Worm (Caenorhabditis elegans) whole organism, L2 larva: Measurements from ENCODE around the gene F54H5.5.

Experiments
- C34F6.9 ChIP-seq: fragments of 150-350 bp; optimal IDR thresholded peaks from 2 replicates; lab custom pipeline; 2014; ENCODE audit warnings: missing biosample characterization, missing genetic modification characterization
- F13H6.1 ChIP-seq: sonication (generic microtip); optimal IDR thresholded peaks from 2 replicates; lab custom pipeline; 2016; ENCODE audit warnings: missing genetic modification characterization, missing compliant biosample characterization
- R02D3.7 ChIP-seq: fragments of 150-350 bp; optimal IDR thresholded peaks from 2 replicates; lab custom pipeline; 2014; ENCODE audit warnings: missing biosample characterization, missing genetic modification characterization
- Y55F3AM.14 ChIP-seq: fragments of 200-800 bp; sonication (Bioruptor generic); optimal IDR thresholded peaks from 2 replicates; lab custom pipeline; 2018; ENCODE audit warnings: mild to moderate bottlenecking, missing genetic modification characterization, missing compliant biosample characterization
- ZK546.5 ChIP-seq: sonication (generic microtip); optimal IDR thresholded peaks from 2 replicates; lab custom pipeline; 2017; ENCODE audit warnings: missing biosample characterization, missing genetic modification characterization
- alr-1 ChIP-seq: fragments of 150-350 bp; optimal IDR thresholded peaks from 2 replicates; lab custom pipeline; 2014; ENCODE audit warnings: missing biosample characterization, missing genetic modification characterization
- aly-2 ChIP-seq: fragments of 150-350 bp; optimal IDR thresholded peaks from 2 replicates; lab custom pipeline; 2014; ENCODE audit warnings: missing biosample characterization, missing genetic modification characterization
- ama-1 ChIP-seq: fragments of 150-350 bp; optimal IDR thresholded peaks from 2 replicates; lab custom pipeline; 2018; ENCODE audit warnings: inconsistent platforms
- blmp-1 ChIP-seq: sonication (generic microtip); optimal IDR thresholded peaks from 2 replicates; lab custom pipeline; 2017; ENCODE audit warnings: missing genetic modification characterization, mild to moderate bottlenecking, missing compliant biosample characterization, antibody characterized with exemption, moderate library complexity; ENCODE audit not compliant: insufficient read depth
- ceh-16 ChIP-seq: fragments of 150-350 bp; optimal IDR thresholded peaks from 2 replicates; lab custom pipeline; 2014; ENCODE audit warnings: missing biosample characterization, missing genetic modification characterization
- ceh-82 ChIP-seq: fragments of 150-350 bp; optimal IDR thresholded peaks from 2 replicates; lab custom pipeline; 2014; ENCODE audit warnings: missing biosample characterization, missing genetic modification characterization
- crh-2 ChIP-seq: sonication (generic microtip); optimal IDR thresholded peaks from 2 replicates; lab custom pipeline; 2017; ENCODE audit warnings: missing biosample characterization, missing genetic modification characterization
- dmd-4 ChIP-seq: sonication (generic microtip); optimal IDR thresholded peaks from 2 replicates; lab custom pipeline; 2017; ENCODE audit warnings: missing biosample characterization, missing genetic modification characterization
- egl-27 ChIP-seq: sonication (generic microtip); optimal IDR thresholded peaks from 3 replicates; lab custom pipeline; 2017; ENCODE audit warnings: missing biosample characterization, missing genetic modification reagents, missing genetic modification characterization
- elt-1 ChIP-seq: fragments of 150-350 bp; optimal IDR thresholded peaks from 2 replicates; lab custom pipeline; 2014; ENCODE audit warnings: missing biosample characterization, missing genetic modification characterization
- elt-3 ChIP-seq: sonication (generic microtip); optimal IDR thresholded peaks from 2 replicates; lab custom pipeline; 2017; ENCODE audit warnings: missing biosample characterization, missing genetic modification characterization
- fos-1 ChIP-seq: fragments of 150-350 bp; optimal IDR thresholded peaks from 2 replicates; lab custom pipeline; 2014; ENCODE audit warnings: missing biosample characterization, missing genetic modification characterization
- gmeb-1 ChIP-seq: fragments of 150-350 bp; optimal IDR thresholded peaks from 2 replicates; lab custom pipeline; 2014; ENCODE audit warnings: missing biosample characterization, missing genetic modification characterization
- lin-11 ChIP-seq: fragments of 150-350 bp; sonication (generic microtip); optimal IDR thresholded peaks from 2 replicates; lab custom pipeline; 2014; ENCODE audit warnings: missing biosample characterization, missing genetic modification characterization, inconsistent platforms, mixed read lengths
- lin-39 ChIP-seq: fragments of 150-350 bp; optimal IDR thresholded peaks from 2 replicates; lab custom pipeline; 2014; ENCODE audit warnings: missing biosample characterization, missing genetic modification reagents, missing genetic modification characterization
- lsy-2 ChIP-seq, 2 experiments: fragments of 150-350 bp in 1 of 2; sonication (generic microtip) in 1 of 2; optimal IDR thresholded peaks; 2 replicates each; lab custom pipeline; 2014 to 2017; ENCODE audit warnings: missing biosample characterization in 2 of 2, missing genetic modification characterization in 2 of 2
- mab-5 ChIP-seq: fragments of 150-350 bp; optimal IDR thresholded peaks from 2 replicates; lab custom pipeline; 2014; ENCODE audit warnings: missing biosample characterization, missing genetic modification characterization
- mbf-1 ChIP-seq: sonication (generic microtip); optimal IDR thresholded peaks from 2 replicates; lab custom pipeline; 2017; ENCODE audit warnings: missing biosample characterization, missing genetic modification characterization
- mdl-1 ChIP-seq, 2 experiments: fragments of 150-350 bp in 1 of 2; sonication (generic microtip) in 1 of 2; optimal IDR thresholded peaks; 2 replicates each; lab custom pipeline; 2017; ENCODE audit warnings: missing biosample characterization in 2 of 2, missing genetic modification characterization in 2 of 2
- nhr-10 ChIP-seq: sonication (generic microtip); optimal IDR thresholded peaks from 2 replicates; lab custom pipeline; 2017; ENCODE audit warnings: missing biosample characterization, missing genetic modification characterization
- nhr-12 ChIP-seq: fragments of 150-350 bp; optimal IDR thresholded peaks from 2 replicates; lab custom pipeline; 2014; ENCODE audit warnings: missing biosample characterization, missing genetic modification characterization
- nhr-129 ChIP-seq: fragments of 150-350 bp; optimal IDR thresholded peaks from 2 replicates; lab custom pipeline; 2014; ENCODE audit warnings: missing biosample characterization, missing genetic modification characterization
- nhr-21 ChIP-seq: fragments of 150-350 bp; optimal IDR thresholded peaks from 2 replicates; lab custom pipeline; 2014; ENCODE audit warnings: missing biosample characterization, missing genetic modification characterization
- nhr-23 ChIP-seq: fragments of 150-350 bp; optimal IDR thresholded peaks from 2 replicates; lab custom pipeline; 2014; ENCODE audit warnings: missing biosample characterization, missing genetic modification reagents, missing genetic modification characterization
- nhr-237 ChIP-seq: fragments of 150-350 bp; optimal IDR thresholded peaks from 2 replicates; lab custom pipeline; 2014; ENCODE audit warnings: missing biosample characterization, missing genetic modification characterization
- nhr-6 ChIP-seq: fragments of 150-350 bp; optimal IDR thresholded peaks from 2 replicates; lab custom pipeline; 2014; ENCODE audit warnings: missing biosample characterization, missing genetic modification characterization
- nhr-77 ChIP-seq: fragments of 150-350 bp; optimal IDR thresholded peaks from 2 replicates; lab custom pipeline; 2014; ENCODE audit warnings: missing biosample characterization, missing genetic modification characterization
- peb-1 ChIP-seq: fragments of 150-350 bp; optimal IDR thresholded peaks from 2 replicates; lab custom pipeline; 2014; ENCODE audit warnings: missing biosample characterization, missing genetic modification characterization
- sem-4 ChIP-seq: fragments of 150-350 bp; optimal IDR thresholded peaks from 2 replicates; lab custom pipeline; 2014; ENCODE audit warnings: missing biosample characterization, missing genetic modification reagents, missing genetic modification characterization
- skn-1 ChIP-seq: sonication (generic microtip); optimal IDR thresholded peaks from 2 replicates; lab custom pipeline; 2017; ENCODE audit warnings: missing biosample characterization, missing genetic modification characterization
- sma-3 ChIP-seq: sonication (generic microtip); optimal IDR thresholded peaks from 2 replicates; lab custom pipeline; 2016; ENCODE audit warnings: missing genetic modification reagents, missing genetic modification characterization, missing compliant biosample characterization
- sma-9 ChIP-seq, 2 experiments: fragments of 150-350 bp in 1 of 2; sonication (generic microtip) in 1 of 2; optimal IDR thresholded peaks; 2 replicates each; lab custom pipeline; 2014 to 2016; ENCODE audit warnings: missing genetic modification characterization in 2 of 2, mild to moderate bottlenecking in 1 of 2, missing biosample characterization in 1 of 2, missing compliant biosample characterization in 1 of 2, missing genetic modification reagents in 1 of 2, moderate library complexity in 1 of 2
- unc-39 ChIP-seq: fragments of 150-350 bp; optimal IDR thresholded peaks from 2 replicates; lab custom pipeline; 2014; ENCODE audit warnings: missing biosample characterization, missing genetic modification characterization
- unc-55 ChIP-seq: fragments of 150-350 bp; sonication (generic microtip); optimal IDR thresholded peaks from 3 replicates; lab custom pipeline; 2014; ENCODE audit warnings: missing biosample characterization, missing genetic modification reagents, missing genetic modification characterization
- zag-1 ChIP-seq: fragments of 150-350 bp; optimal IDR thresholded peaks from 2 replicates; lab custom pipeline; 2014; ENCODE audit warnings: missing biosample characterization, missing genetic modification characterization
- ztf-11 ChIP-seq: sonication (generic microtip); optimal IDR thresholded peaks from 2 replicates; lab custom pipeline; 2017; ENCODE audit warnings: missing biosample characterization, missing genetic modification characterization
- ztf-4 ChIP-seq: fragments of 150-350 bp; optimal IDR thresholded peaks from 2 replicates; lab custom pipeline; 2014; ENCODE audit warnings: missing biosample characterization, missing genetic modification characterization

F54H5.5 gene

ce11 chrII:6592251-6592650 lies 34.8 kb downstream of the F54H5.5 start, which contains the start of gene C56C10.9:
Gene C56C10.9, minus strand, starts transcription at chrII:6592351.
- TF ChIP-seq lsy-2 (tag; optimal IDR thresholded peaks at IDR 0.05; lab: Kevin White, UChicago) (no peak), skn-1 (tag; lab: Kevin White, UChicago) (no peak), nhr-10 (no peak), ztf-4 (tag; lab: Kevin White, UChicago) (no peak), mbf-1 (tag; lab: Kevin White, UChicago) (no peak), R02D3.7 (tag; lab: Kevin White, UChicago) (no peak), nhr-6 (no peak), zag-1 (tag; lab: Kevin White, UChicago) (no peak), sma-3 (GFP tag; lab: Kevin White, UChicago) (no peak), F13H6.1 (tag; lab: Kevin White, UChicago) (no peak), dmd-4 (tag; lab: Kevin White, UChicago) (no peak), unc-39 (tag; lab: Kevin White, UChicago) (no peak), Y55F3AM.14 (GFP tag; lab: Kevin White, UChicago) (no peak), aly-2 (tag; lab: Kevin White, UChicago) (no peak), alr-1 (tag; lab: Kevin White, UChicago) (no peak), crh-2 (tag; lab: Kevin White, UChicago) (no peak), sem-4 (no peak), sma-9 (GFP tag; optimal IDR thresholded peaks at IDR 0.05; lab: Kevin White, UChicago) (no peak), sma-9 (tag; optimal IDR thresholded peaks at IDR 0.05; lab: Kevin White, UChicago) (no peak)

ce11 chrII:6591000-6591399 lies 36.1 kb downstream of the F54H5.5 start:
- TF ChIP-seq nhr-77 (tag; lab: Kevin White, UChicago) (no peak), nhr-129 (tag; lab: Kevin White, UChicago) (no peak), mdl-1 (tag; optimal IDR thresholded peaks at IDR 0.05; lab: Kevin White, UChicago) (no peak)

ce11 chrII:6589408-6589807 lies 37.7 kb downstream of the F54H5.5 start, which contains the start of gene vps-32.1:
Gene vps-32.1, plus strand, starts transcription at chrII:6589708.
- TF ChIP-seq fos-1 (tag; lab: Kevin White, UChicago) = peak; percentile 88
- no peak for TF ChIP-seq lin-39
- no peak for TF ChIP-seq ceh-82
- peak; percentile 29 for TF ChIP-seq crh-2 (tag; lab: Kevin White, UChicago)
- peak; percentile 25 for TF ChIP-seq blmp-1
- TF ChIP-seq sma-9 (GFP tag; optimal IDR thresholded peaks at IDR 0.05; lab: Kevin White, UChicago) = peak; percentile 48
- no peak for TF ChIP-seq sma-9 (tag; optimal IDR thresholded peaks at IDR 0.05; lab: Kevin White, UChicago)
- TF ChIP-seq sem-4 = no peak

- TF ChIP-seq dmd-4 (tag; lab: Kevin White, UChicago) = no peak
- no peak for TF ChIP-seq mbf-1 (tag; lab: Kevin White, UChicago)
- peak; percentile 88 to 96 for TF ChIP-seq lsy-2 (tag; optimal IDR thresholded peaks at IDR 0.05; lab: Kevin White, UChicago)
- TF ChIP-seq nhr-237 (tag; lab: Kevin White, UChicago) = peak; percentile 48
- TF ChIP-seq sma-9 (GFP tag; optimal IDR thresholded peaks at IDR 0.05; lab: Kevin White, UChicago) = peak; percentile 96
- no peak for TF ChIP-seq sma-9 (tag; optimal IDR thresholded peaks at IDR 0.05; lab: Kevin White, UChicago)
- TF ChIP-seq peb-1 (tag; lab: Kevin White, UChicago) = no peak
- peak; percentile 97 for TF ChIP-seq C34F6.9
- TF ChIP-seq nhr-12 = peak; percentile 50
- TF ChIP-seq skn-1 (tag; lab: Kevin White, UChicago) = peak; percentile 67
- peak; percentile 94 for TF ChIP-seq egl-27 (tag; lab: Kevin White, UChicago)
- TF ChIP-seq sma-3 (GFP tag; lab: Kevin White, UChicago) = peak; percentile 97
- TF ChIP-seq blmp-1 = peak; percentile 81
- peak; percentile 98 for TF ChIP-seq nhr-6
- TF ChIP-seq ZK546.5 (tag; lab: Kevin White, UChicago) = peak; percentile 76
- peak; percentile 58 for TF ChIP-seq ztf-11 (tag; lab: Kevin White, UChicago)
- peak; percentile 93 for TF ChIP-seq mab-5 (tag; lab: Kevin White, UChicago)
- no peak for TF ChIP-seq unc-39 (tag; lab: Kevin White, UChicago)
- peak; percentile 76 to 82 for TF ChIP-seq mdl-1 (tag; optimal IDR thresholded peaks at IDR 0.05; lab: Kevin White, UChicago)
- peak; percentile 78 for TF ChIP-seq Y55F3AM.14 (GFP tag; lab: Kevin White, UChicago)
- peak; percentile 83 for TF ChIP-seq ceh-16 (tag; lab: Kevin White, UChicago)
- TF ChIP-seq R02D3.7 (tag; lab: Kevin White, UChicago) = peak; percentile 38
- TF ChIP-seq crh-2 (tag; lab: Kevin White, UChicago) = peak; percentile 97
- peak; percentile 68 for TF ChIP-seq lin-39
- peak; percentile 74 for TF ChIP-seq lin-11 (tag; lab: Kevin White, UChicago)
- peak; percentile 97 for TF ChIP-seq fos-1 (tag; lab: Kevin White, UChicago)
- peak; percentile 97 for TF ChIP-seq F13H6.1 (tag; lab: Kevin White, UChicago)
- peak; percentile 98 for TF ChIP-seq unc-55 (GFP tag; lab: Kevin White, UChicago)
- TF ChIP-seq aly-2 (tag; lab: Kevin White, UChicago) = no peak
- TF ChIP-seq elt-3 (tag; lab: Kevin White, UChicago) = no peak
- TF ChIP-seq zag-1 (tag; lab: Kevin White, UChicago) = peak; percentile 91
- TF ChIP-seq sem-4 = peak; percentile 98
- peak; percentile 87 for TF ChIP-seq gmeb-1 (tag; lab: Kevin White, UChicago)
- TF ChIP-seq nhr-23 (tag; lab: Kevin White, UChicago) = no peak
- TF ChIP-seq nhr-129 (tag; lab: Kevin White, UChicago) = peak; percentile 96
- no peak for TF ChIP-seq elt-1 (tag; lab: Kevin White, UChicago)
- peak; percentile 96 for TF ChIP-seq nhr-21
- TF ChIP-seq ama-1 (lab: Kevin White, UChicago) = peak; percentile 24
- peak; percentile 94 for TF ChIP-seq ztf-4 (tag; lab: Kevin White, UChicago)
These were observed 38.3 kb downstream of the F54H5.5 start, which contains the start of gene icd-1 for ce11 chrII:6588605-6589292. Gene icd-1, minus strand, starts transcription at chrII:6588655.
